Worm (Caenorhabditis elegans) whole organism, early embryonic: ENCODE measurements around the gene nhr-246.

Experiments
- B0310.2 ChIP-seq: sonication (generic microtip); optimal IDR thresholded peaks from 2 replicates; lab custom pipeline; 2016; ENCODE audit warnings: mild to moderate bottlenecking, missing genetic modification characterization, missing compliant biosample characterization
- F13C5.2 ChIP-seq: sonication (generic microtip); optimal IDR thresholded peaks from 2 replicates; lab custom pipeline; 2017; ENCODE audit warnings: mild to moderate bottlenecking, missing genetic modification characterization, inconsistent platforms, missing compliant biosample characterization
- aly-1 ChIP-seq: sonication (generic microtip); optimal IDR thresholded peaks from 2 replicates; lab custom pipeline; 2016; ENCODE audit warnings: missing genetic modification characterization, missing compliant biosample characterization
- ama-1 ChIP-seq: fragments of 150-350 bp; optimal IDR thresholded peaks from 2 replicates; lab custom pipeline; 2014
- ceh-13 ChIP-seq: fragments of 200-800 bp; sonication (Bioruptor generic); optimal IDR thresholded peaks from 2 replicates; lab custom pipeline; 2018; ENCODE audit warnings: mild to moderate bottlenecking, missing genetic modification characterization, missing compliant biosample characterization
- ceh-36 ChIP-seq: sonication (generic microtip); optimal IDR thresholded peaks from 2 replicates; lab custom pipeline; 2016; ENCODE audit warnings: missing genetic modification characterization, inconsistent platforms, missing compliant biosample characterization
- ets-7 ChIP-seq: sonication (generic microtip); optimal IDR thresholded peaks from 2 replicates; lab custom pipeline; 2016; ENCODE audit warnings: missing genotype, missing genetic modification characterization, missing compliant biosample characterization
- flt-1 ChIP-seq: fragments of 200-800 bp; sonication (Bioruptor generic); IDR thresholded peaks from 2 replicates; pipeline ENCODE4 v1.3.6; 2022; ENCODE audit warnings: missing genetic modification characterization, missing compliant biosample characterization
- hmbx-1 ChIP-seq: sonication (generic microtip); optimal IDR thresholded peaks from 2 replicates; lab custom pipeline; 2016; ENCODE audit warnings: mild to moderate bottlenecking, missing genetic modification characterization, missing compliant biosample characterization
- hmg-4 ChIP-seq: fragments of 200-800 bp; sonication (Bioruptor generic); optimal IDR thresholded peaks from 2 replicates; lab custom pipeline; 2018; ENCODE audit warnings: mild to moderate bottlenecking, missing genetic modification characterization, missing compliant biosample characterization
- hnd-1 ChIP-seq: sonication (generic microtip); optimal IDR thresholded peaks from 2 replicates; lab custom pipeline; 2016; ENCODE audit warnings: missing genetic modification characterization, missing compliant biosample characterization
- pes-1 ChIP-seq: fragments of 200-800 bp; sonication (Bioruptor generic); IDR thresholded peaks from 2 replicates; pipeline ENCODE4 v1.3.6; 2022; ENCODE audit warnings: missing genetic modification reagents, missing genetic modification characterization, missing compliant biosample characterization
- scrt-1 ChIP-seq: fragments of 200-800 bp; sonication (Bioruptor generic); IDR thresholded peaks from 2 replicates; pipeline ENCODE4 v1.3.6; 2022; ENCODE audit warnings: missing genetic modification characterization, missing compliant biosample characterization
- sea-1 ChIP-seq: fragments of 200-800 bp; sonication (Bioruptor generic); conservative IDR thresholded peaks from 2 replicates; pipeline ENCODE4 v1.3.6; 2022; ENCODE audit warnings: missing genetic modification characterization, missing compliant biosample characterization
- tbx-11 ChIP-seq: fragments of 200-800 bp; sonication (Bioruptor generic); IDR thresholded peaks from 2 replicates; pipeline ENCODE4 v1.3.6; 2022; ENCODE audit warnings: missing genetic modification characterization, missing compliant biosample characterization
- tbx-37 ChIP-seq: fragments of 200-800 bp; sonication (Bioruptor generic); conservative IDR thresholded peaks from 2 replicates; pipeline ENCODE4 v1.3.6; 2022; ENCODE audit warnings: missing genetic modification reagents, missing genetic modification characterization, missing compliant biosample characterization
- tra-4 ChIP-seq: sonication (generic microtip); optimal IDR thresholded peaks from 2 replicates; lab custom pipeline; 2017; ENCODE audit warnings: missing genetic modification characterization, missing compliant biosample characterization

Gene nhr-246

DNA sequence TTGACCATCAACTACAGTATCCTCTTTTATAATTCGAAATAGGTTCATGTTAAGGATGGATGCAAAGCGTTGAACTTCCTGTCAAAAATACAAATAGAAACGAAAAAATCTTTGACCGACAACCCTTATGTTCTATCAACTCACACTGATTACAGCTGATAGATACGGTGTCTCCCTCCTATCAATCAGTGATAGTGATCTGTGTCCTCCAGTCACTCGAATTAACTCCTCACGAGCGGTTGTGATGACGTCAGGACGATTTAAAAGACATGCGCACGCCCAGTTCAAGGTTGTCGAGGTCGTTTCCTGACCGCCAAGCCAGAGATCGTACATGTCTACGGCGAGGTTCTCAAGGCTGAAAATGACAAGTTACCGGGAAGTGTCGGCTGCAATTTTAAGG is 30.3 kb upstream of the nhr-246 start:
- TF ChIP-seq ama-1 (no peak), tbx-37 (GFP tag; lab: Robert Waterston, UW) (no peak), tbx-11 (no peak), B0310.2 (tag; lab: Kevin White, UChicago) (no peak), scrt-1 (GFP tag; lab: Robert Waterston, UW) (no peak), F13C5.2 (tag; lab: Kevin White, UChicago) (no peak), hmg-4 (no peak), hnd-1 (tag; lab: Kevin White, UChicago) (no peak), ceh-13 (GFP tag; lab: Kevin White, UChicago) (no peak), sea-1 (GFP tag; lab: Robert Waterston, UW) (no peak), flt-1 (GFP tag; lab: Robert Waterston, UW) (no peak), hmbx-1 (tag; lab: Kevin White, UChicago) (no peak)

DNA sequence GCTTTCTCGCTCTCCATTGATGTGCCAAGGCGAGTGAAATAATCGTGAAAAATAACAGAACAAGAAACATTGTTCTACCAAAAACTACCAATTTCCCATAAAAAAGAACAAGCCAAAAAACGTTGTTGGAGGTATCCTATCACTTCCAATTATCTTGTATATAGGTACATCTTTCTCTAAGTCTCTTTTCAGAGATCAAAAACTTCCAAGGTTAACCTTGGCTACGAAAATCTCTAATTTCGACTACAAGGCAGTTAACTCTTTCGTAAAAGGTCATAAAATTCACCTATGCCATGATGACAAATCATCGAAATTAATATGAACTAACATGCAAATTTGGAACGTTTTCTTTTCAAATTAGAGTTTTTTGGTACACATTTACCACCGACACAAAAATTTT is 28.4 kb upstream of the nhr-246 start, which contains the start of gene cyp-34A1:
cyp-34A1 (minus strand) TSS at position 101 of the 400 bp plus-strand sequence.
- TF ChIP-seq hmg-4 (no peak), sea-1 (GFP tag; lab: Robert Waterston, UW) (no peak), pes-1 (GFP tag; lab: Robert Waterston, UW) (no peak), ama-1 (no peak), scrt-1 (GFP tag; lab: Robert Waterston, UW) (no peak), hmbx-1 (tag; lab: Kevin White, UChicago) (no peak), tra-4 (tag; lab: Kevin White, UChicago) (no peak), B0310.2 (tag; lab: Kevin White, UChicago) (no peak), hnd-1 (tag; lab: Kevin White, UChicago) (no peak), aly-1 (tag; lab: Kevin White, UChicago) (no peak), tbx-11 (no peak)

DNA sequence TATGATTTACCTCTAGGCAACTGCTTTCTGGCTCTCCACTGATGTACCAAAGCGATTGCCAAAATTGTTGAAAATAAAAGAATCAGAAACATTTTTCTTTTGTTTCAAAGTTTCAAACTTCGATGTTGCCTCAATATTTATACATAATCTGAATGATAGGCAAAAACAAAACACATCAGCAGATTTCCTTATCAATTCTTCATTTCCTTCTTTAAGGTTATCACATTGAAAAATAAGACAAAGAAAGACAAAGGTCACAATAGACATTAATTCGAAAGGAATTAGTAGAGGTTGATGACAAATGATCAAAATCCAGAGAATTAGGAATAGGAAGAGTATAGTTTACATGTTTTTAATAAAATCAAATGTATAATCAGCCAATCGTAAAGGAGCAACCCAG is 25.3 kb upstream of the nhr-246 start, which contains the start of gene cyp-34A2:
cyp-34A2 (minus strand) TSS at position 101 of the 400 bp plus-strand sequence.
- no peak for TF ChIP-seq hmbx-1 (tag; lab: Kevin White, UChicago)
- TF ChIP-seq B0310.2 (tag; lab: Kevin White, UChicago): no peak
- TF ChIP-seq ceh-36: no peak
- no peak for TF ChIP-seq pes-1 (GFP tag; lab: Robert Waterston, UW)
- TF ChIP-seq sea-1 (GFP tag; lab: Robert Waterston, UW): no peak
- no peak for TF ChIP-seq F13C5.2 (tag; lab: Kevin White, UChicago)
- TF ChIP-seq ceh-13 (GFP tag; lab: Kevin White, UChicago): no peak
- TF ChIP-seq ets-7 (tag; lab: Kevin White, UChicago): no peak
- TF ChIP-seq tbx-11: no peak
- no peak for TF ChIP-seq tbx-37 (GFP tag; lab: Robert Waterston, UW)

DNA sequence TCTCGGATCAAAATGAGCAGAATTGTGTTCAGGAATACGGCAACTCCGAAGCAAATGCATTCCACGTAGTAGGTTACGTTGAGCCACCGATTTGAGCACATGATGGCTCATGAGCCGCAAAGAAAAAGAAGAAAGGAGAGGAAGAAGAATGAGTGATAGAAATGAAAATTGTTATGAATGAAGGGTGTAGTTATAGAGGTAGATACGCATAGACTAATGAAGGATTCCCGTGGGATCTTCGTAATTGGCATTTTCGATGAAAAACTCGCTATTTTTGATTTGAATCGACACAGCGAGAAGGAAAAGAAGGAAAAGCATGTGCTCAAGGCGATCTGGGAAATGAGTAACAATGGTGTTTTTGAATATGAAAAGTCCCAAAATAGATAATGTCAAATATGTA is 22.4 kb upstream of the nhr-246 start, which contains the start of gene str-96:
str-96 (minus strand) TSS at position 101 of the 400 bp plus-strand sequence.
- TF ChIP-seq B0310.2 (tag; lab: Kevin White, UChicago) (no peak), ceh-36 (no peak), scrt-1 (GFP tag; lab: Robert Waterston, UW) (no peak), pes-1 (GFP tag; lab: Robert Waterston, UW) (no peak), hmbx-1 (tag; lab: Kevin White, UChicago) (no peak), hmg-4 (no peak), ets-7 (tag; lab: Kevin White, UChicago) (no peak), ama-1 (no peak)

DNA sequence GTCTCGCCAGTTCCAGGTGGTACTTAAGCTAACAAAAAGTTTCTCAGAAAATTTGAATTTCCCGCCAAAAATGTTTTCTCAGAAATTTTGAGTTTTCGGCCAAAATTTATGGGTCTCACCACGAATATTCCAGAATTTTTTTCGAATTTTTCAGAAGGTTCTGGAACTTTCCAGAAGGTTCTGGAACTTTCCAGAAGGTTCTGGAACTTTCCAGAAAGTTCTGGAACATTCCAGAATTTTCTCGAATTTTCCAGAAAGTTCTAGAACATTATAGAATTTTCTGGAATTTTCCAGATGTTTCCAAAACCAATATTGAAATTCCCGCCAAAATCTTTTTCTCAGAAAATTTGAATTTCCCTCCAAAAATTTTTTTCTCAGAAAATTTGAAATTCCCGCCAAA is 20.8 kb upstream of the nhr-246 start:
- TF ChIP-seq pes-1 (GFP tag; lab: Robert Waterston, UW): peak; percentile 54; the same call in 1 of the 2 replicates
- peak; percentile 15; the same call in 1 of the 2 replicates for TF ChIP-seq flt-1 (GFP tag; lab: Robert Waterston, UW)

DNA sequence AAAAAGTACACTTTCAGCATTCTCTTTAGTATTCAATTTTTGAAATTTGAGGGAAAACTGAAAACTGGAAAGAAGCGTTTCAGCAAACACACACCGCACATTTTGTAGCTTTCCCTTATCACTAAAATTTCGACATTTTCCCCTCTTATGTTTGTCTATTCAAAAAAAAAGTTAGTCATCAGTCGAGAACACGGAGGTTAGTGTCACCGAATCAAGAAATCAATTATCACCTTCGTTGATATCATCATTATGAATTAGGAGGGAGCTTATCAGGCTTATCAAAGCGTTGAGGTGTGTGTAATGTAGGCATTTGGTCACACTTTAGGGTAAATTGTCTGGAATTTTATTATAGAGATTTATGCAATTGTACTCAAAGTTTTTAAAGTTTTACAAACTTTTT is 17.7 kb upstream of the nhr-246 start, which contains the start of gene cpr-3:
cpr-3 (minus strand) TSS at position 104 of the 400 bp plus-strand sequence.
- no peak for TF ChIP-seq ceh-13 (GFP tag; lab: Kevin White, UChicago)
- TF ChIP-seq scrt-1 (GFP tag; lab: Robert Waterston, UW): no peak
- TF ChIP-seq hmg-4: no peak
- TF ChIP-seq B0310.2 (tag; lab: Kevin White, UChicago): no peak
- no peak for TF ChIP-seq aly-1 (tag; lab: Kevin White, UChicago)
- TF ChIP-seq flt-1 (GFP tag; lab: Robert Waterston, UW): no peak
- TF ChIP-seq pes-1 (GFP tag; lab: Robert Waterston, UW): no peak
- TF ChIP-seq tbx-11: no peak
- TF ChIP-seq tbx-37 (GFP tag; lab: Robert Waterston, UW): no peak
- no peak for TF ChIP-seq hmbx-1 (tag; lab: Kevin White, UChicago)
- no peak for TF ChIP-seq ets-7 (tag; lab: Kevin White, UChicago)
- no peak for TF ChIP-seq tra-4 (tag; lab: Kevin White, UChicago)
- no peak for TF ChIP-seq sea-1 (GFP tag; lab: Robert Waterston, UW)
- TF ChIP-seq ceh-36: no peak
- TF ChIP-seq hnd-1 (tag; lab: Kevin White, UChicago): no peak
- no peak for TF ChIP-seq ama-1
- TF ChIP-seq F13C5.2 (tag; lab: Kevin White, UChicago): no peak

DNA sequence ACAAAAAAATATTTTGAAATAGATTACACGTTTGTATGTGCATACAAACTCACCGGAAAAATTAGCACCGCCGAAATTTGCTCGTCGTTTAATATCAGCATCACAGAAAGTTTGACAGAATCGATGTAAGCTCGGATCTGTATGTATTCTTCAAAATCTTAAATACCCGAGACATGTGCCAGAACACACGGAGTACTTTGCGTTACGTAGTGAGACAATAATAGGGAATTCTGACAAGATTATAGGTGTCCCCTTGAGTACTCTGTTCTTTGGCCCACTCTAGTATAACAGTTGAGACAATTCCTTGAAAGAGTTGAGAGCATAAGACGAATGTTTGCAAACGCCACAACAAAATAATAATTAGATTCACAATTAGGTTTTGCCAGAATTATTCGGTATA is 12.7 kb upstream of the nhr-246 start, which contains the start of gene srx-48:
srx-48 (minus strand) TSS at position 101 of the 400 bp plus-strand sequence.
- no peak for TF ChIP-seq tbx-37 (GFP tag; lab: Robert Waterston, UW)
- TF ChIP-seq aly-1 (tag; lab: Kevin White, UChicago): no peak
- TF ChIP-seq ets-7 (tag; lab: Kevin White, UChicago): no peak
- no peak for TF ChIP-seq hnd-1 (tag; lab: Kevin White, UChicago)
- TF ChIP-seq ama-1: no peak
- no peak for TF ChIP-seq pes-1 (GFP tag; lab: Robert Waterston, UW)
- no peak for TF ChIP-seq scrt-1 (GFP tag; lab: Robert Waterston, UW)
- no peak for TF ChIP-seq B0310.2 (tag; lab: Kevin White, UChicago)
- TF ChIP-seq tra-4 (tag; lab: Kevin White, UChicago): no peak
- TF ChIP-seq tbx-11: no peak
- TF ChIP-seq hmg-4: no peak
- no peak for TF ChIP-seq flt-1 (GFP tag; lab: Robert Waterston, UW)
- TF ChIP-seq F13C5.2 (tag; lab: Kevin White, UChicago): no peak
- no peak for TF ChIP-seq hmbx-1 (tag; lab: Kevin White, UChicago)
- TF ChIP-seq ceh-36: no peak
- TF ChIP-seq ceh-13 (GFP tag; lab: Kevin White, UChicago): no peak
- TF ChIP-seq sea-1 (GFP tag; lab: Robert Waterston, UW): no peak
